Fruit fly (Drosophila melanogaster) whole organism, embryonic: ENCODE measurements around the gene Hez.

Source experiments
- B-H2 ChIP-seq: fragments of 200-800 bp; sonication (Bioruptor generic); optimal IDR thresholded peaks from 2 replicates; lab custom pipeline; 2018; ENCODE audit warnings: missing biosample characterization, mild to moderate bottlenecking, missing genetic modification characterization
- CG11085 ChIP-seq: fragments of 200-800 bp; sonication (Bioruptor generic); IDR thresholded peaks from 2 replicates; pipeline ENCODE4 v1.3.6; 2022; ENCODE audit warnings: missing biosample characterization, missing genetic modification characterization
- CG11560 ChIP-seq: fragments of 200-800 bp; sonication (Bioruptor generic); IDR thresholded peaks from 3 replicates; pipeline ENCODE4 v1.3.6; 2022; ENCODE audit warnings: missing biosample characterization, missing genetic modification characterization
- CG12104 ChIP-seq: fragments of 200-800 bp; sonication (Bioruptor generic); optimal IDR thresholded peaks from 3 replicates; lab custom pipeline; 2016; ENCODE audit warnings: missing biosample characterization, missing genetic modification characterization
- CG13775 ChIP-seq: fragments of 200-800 bp; sonication (Bioruptor generic); optimal IDR thresholded peaks from 3 replicates; lab custom pipeline; 2017; ENCODE audit warnings: missing biosample characterization, mild to moderate bottlenecking, missing genetic modification characterization
- CG15479 ChIP-seq: fragments of 200-800 bp; sonication (Bioruptor generic); optimal IDR thresholded peaks from 3 replicates; lab custom pipeline; 2019; ENCODE audit warnings: missing biosample characterization, mild to moderate bottlenecking, missing genetic modification characterization, moderate library complexity
- CG2199 ChIP-seq: fragments of 200-800 bp; sonication (Bioruptor generic); IDR thresholded peaks from 3 replicates; pipeline ENCODE4 v1.3.6; 2022; ENCODE audit warnings: missing biosample characterization, missing genetic modification characterization
- CG2202 ChIP-seq: fragments of 200-800 bp; sonication (Bioruptor generic); optimal IDR thresholded peaks from 2 replicates; lab custom pipeline; 2018; ENCODE audit warnings: missing biosample characterization, mild to moderate bottlenecking, missing genetic modification characterization
- CG2678 ChIP-seq: fragments of 200-800 bp; sonication (Bioruptor generic); optimal IDR thresholded peaks from 3 replicates; lab custom pipeline; 2019; ENCODE audit warnings: missing biosample characterization, mild to moderate bottlenecking, missing genetic modification characterization, moderate library complexity
- CG30403 ChIP-seq: fragments of 200-800 bp; sonication (Bioruptor generic); optimal IDR thresholded peaks from 3 replicates; lab custom pipeline; 2016; ENCODE audit warnings: missing biosample characterization, missing genetic modification characterization
- CG32767 ChIP-seq: fragments of 200-800 bp; sonication (Bioruptor generic); IDR thresholded peaks from 2 replicates; pipeline ENCODE4 v1.3.6; 2022; ENCODE audit warnings: missing biosample characterization, missing genetic modification characterization
- CG33213 ChIP-seq: fragments of 200-800 bp; sonication (Bioruptor generic); optimal IDR thresholded peaks from 3 replicates; lab custom pipeline; 2016; ENCODE audit warnings: missing biosample characterization, missing genetic modification characterization
- CG3847 ChIP-seq: fragments of 200-800 bp; sonication (Bioruptor generic); IDR thresholded peaks from 2 replicates; pipeline ENCODE4 v1.3.6; 2022; ENCODE audit warnings: missing biosample characterization, missing genetic modification characterization
- CG6654 ChIP-seq: fragments of 200-800 bp; sonication (Bioruptor generic); optimal IDR thresholded peaks from 2 replicates; lab custom pipeline; 2017; ENCODE audit warnings: missing biosample characterization, mild to moderate bottlenecking, missing genetic modification characterization
- CG6791 ChIP-seq: fragments of 200-800 bp; sonication (Bioruptor generic); IDR thresholded peaks from 3 replicates; pipeline ENCODE4 v1.3.6; 2022; ENCODE audit warnings: missing biosample characterization, missing genetic modification characterization; ENCODE audit not compliant: partially characterized antibody
- CG7271 ChIP-seq: fragments of 200-800 bp; sonication (Bioruptor generic); optimal IDR thresholded peaks from 2 replicates; lab custom pipeline; 2018; ENCODE audit warnings: missing biosample characterization, mild to moderate bottlenecking, missing genetic modification characterization, moderate library complexity
- CG7357 ChIP-seq: fragments of 200-800 bp; sonication (Bioruptor generic); IDR thresholded peaks from 3 replicates; pipeline ENCODE4 v1.3.6; 2022; ENCODE audit warnings: missing biosample characterization, missing genetic modification characterization
- CG7987 ChIP-seq: fragments of 200-800 bp; sonication (Bioruptor generic); optimal IDR thresholded peaks from 2 replicates; lab custom pipeline; 2018; ENCODE audit warnings: missing biosample characterization, mild to moderate bottlenecking, missing genetic modification characterization, moderate library complexity
- CG8281 ChIP-seq: fragments of 200-800 bp; sonication (Bioruptor generic); optimal IDR thresholded peaks from 2 replicates; lab custom pipeline; 2018; ENCODE audit warnings: missing biosample characterization, mild to moderate bottlenecking, missing genetic modification characterization, moderate library complexity
- CG8290 ChIP-seq, 3 experiments: fragments of 200-800 bp; sonication (Bioruptor generic); optimal IDR thresholded peaks; 2 replicates each; lab custom pipeline; 2016 to 2019; ENCODE audit warnings: missing biosample characterization in 3 of 3, missing genetic modification characterization in 3 of 3, mild to moderate bottlenecking in 2 of 3, moderate library complexity in 1 of 3
- CG8388 ChIP-seq: fragments of 200-800 bp; sonication (Bioruptor generic); optimal IDR thresholded peaks from 2 replicates; lab custom pipeline; 2019; ENCODE audit warnings: missing biosample characterization, mild to moderate bottlenecking, missing genetic modification characterization, moderate library complexity
- CG9609 ChIP-seq: fragments of 200-800 bp; sonication (Bioruptor generic); optimal IDR thresholded peaks from 3 replicates; lab custom pipeline; 2016; ENCODE audit warnings: missing biosample characterization, missing genetic modification characterization
- CG9876 ChIP-seq: fragments of 200-800 bp; sonication (Bioruptor generic); optimal IDR thresholded peaks from 2 replicates; lab custom pipeline; 2016; ENCODE audit warnings: missing biosample characterization, missing genetic modification characterization
- Eip74EF ChIP-seq, 2 experiments: fragments of 200-800 bp in 1 of 2; fragments of >200 bp in 1 of 2; sonication (Bioruptor generic) in 1 of 2; optimal IDR thresholded peaks; 2 replicates each; lab custom pipeline; 2017 to 2019; ENCODE audit warnings: missing biosample characterization in 2 of 2, missing genetic modification characterization in 2 of 2, mild to moderate bottlenecking in 1 of 2, moderate library complexity in 1 of 2
- Ets97D ChIP-seq: fragments of 200-800 bp; sonication (Bioruptor generic); optimal IDR thresholded peaks from 3 replicates; lab custom pipeline; 2016; ENCODE audit warnings: missing biosample characterization, missing genetic modification characterization
- Fer3 ChIP-seq: fragments of 200-800 bp; sonication (Bioruptor generic); optimal IDR thresholded peaks from 2 replicates; lab custom pipeline; 2018; ENCODE audit warnings: missing biosample characterization, mild to moderate bottlenecking, missing genetic modification characterization, moderate library complexity
- Hmr ChIP-seq: fragments of 200-800 bp; sonication (Bioruptor generic); optimal IDR thresholded peaks from 3 replicates; lab custom pipeline; 2017; ENCODE audit warnings: mild to moderate bottlenecking, missing biosample characterization, missing genetic modification reagents, missing genetic modification characterization
- Hmx ChIP-seq: fragments of 200-800 bp; sonication (Bioruptor generic); optimal IDR thresholded peaks from 2 replicates; lab custom pipeline; 2016; ENCODE audit warnings: missing biosample characterization, missing genetic modification characterization
- Hr3 ChIP-seq: fragments of 200-800 bp; sonication (Bioruptor generic); optimal IDR thresholded peaks from 3 replicates; lab custom pipeline; 2016; ENCODE audit warnings: missing biosample characterization, missing genetic modification characterization
- Hr51 ChIP-seq, 2 experiments: fragments of 200-800 bp; sonication (Bioruptor generic); optimal IDR thresholded peaks; 2 replicates in 1 of 2; 3 replicates in 1 of 2; lab custom pipeline; 2016 to 2018; ENCODE audit warnings: missing biosample characterization in 2 of 2, missing genetic modification characterization in 2 of 2, mild to moderate bottlenecking in 1 of 2, moderate library complexity in 1 of 2
- Nf-YA ChIP-seq: fragments of 200-800 bp; sonication (Bioruptor generic); IDR thresholded peaks from 2 replicates; pipeline ENCODE4 v1.3.6; 2022; ENCODE audit warnings: missing biosample characterization, missing genetic modification characterization
- Nf-YC ChIP-seq: fragments of 200-800 bp; optimal IDR thresholded peaks from 3 replicates; lab custom pipeline; 2019; ENCODE audit warnings: missing biosample characterization, mild to moderate bottlenecking, missing genetic modification characterization, moderate library complexity
- aop ChIP-seq: fragments of 200-800 bp; sonication (Bioruptor generic); IDR thresholded peaks from 2 replicates; pipeline ENCODE4 v1.3.6; 2022; ENCODE audit warnings: missing biosample characterization, missing genetic modification characterization
- ci ChIP-seq: fragments of 200-800 bp; sonication (Bioruptor generic); IDR thresholded peaks from 3 replicates; pipeline ENCODE4 v1.3.6; 2022; ENCODE audit warnings: missing biosample characterization, missing genetic modification characterization
- crp ChIP-seq, 2 experiments: fragments of 200-800 bp; sonication (Bioruptor generic); optimal IDR thresholded peaks; 2 replicates in 1 of 2; 3 replicates in 1 of 2; lab custom pipeline; 2017; ENCODE audit warnings: missing biosample characterization in 2 of 2, missing genetic modification characterization in 2 of 2, mild to moderate bottlenecking in 1 of 2, moderate library complexity in 1 of 2
- danr ChIP-seq: fragments of 200-800 bp; sonication (Bioruptor generic); IDR thresholded peaks from 2 replicates; pipeline ENCODE4 v1.3.6; 2022; ENCODE audit warnings: missing biosample characterization, missing genetic modification characterization
- dati ChIP-seq: fragments of 200-800 bp; sonication (Bioruptor generic); IDR thresholded peaks from 2 replicates; pipeline ENCODE4 v1.3.6; 2022; ENCODE audit warnings: missing biosample characterization, missing genetic modification characterization
- en ChIP-seq: fragments of 200-800 bp; sonication (Bioruptor generic); optimal IDR thresholded peaks from 2 replicates; lab custom pipeline; 2016; ENCODE audit warnings: missing biosample characterization, missing genetic modification characterization
- ewg ChIP-seq: fragments of 200-800 bp; sonication (Bioruptor generic); optimal IDR thresholded peaks from 3 replicates; lab custom pipeline; 2017; ENCODE audit warnings: mild to moderate bottlenecking, missing biosample characterization, missing genetic modification reagents, missing genetic modification characterization
- fd96Cb ChIP-seq: fragments of 200-800 bp; sonication (Bioruptor generic); optimal IDR thresholded peaks from 2 replicates; lab custom pipeline; 2018; ENCODE audit warnings: missing biosample characterization, mild to moderate bottlenecking, missing genetic modification characterization, moderate library complexity
- grau ChIP-seq: fragments of 200-800 bp; optimal IDR thresholded peaks from 3 replicates; lab custom pipeline; 2019; ENCODE audit warnings: missing biosample characterization, mild to moderate bottlenecking, missing genetic modification characterization, moderate library complexity
- gt ChIP-seq: fragments of 200-800 bp; sonication (Bioruptor generic); IDR thresholded peaks from 2 replicates; pipeline ENCODE4 v1.3.6; 2022; ENCODE audit warnings: missing biosample characterization, missing genetic modification characterization
- hb ChIP-seq: fragments of 200-800 bp; sonication (Bioruptor generic); IDR thresholded peaks from 3 replicates; pipeline ENCODE4 v1.3.6; 2022; ENCODE audit warnings: missing biosample characterization, missing genetic modification characterization; ENCODE audit not compliant: partially characterized antibody
- ind ChIP-seq: fragments of 200-800 bp; sonication (Bioruptor generic); optimal IDR thresholded peaks from 3 replicates; lab custom pipeline; 2016; ENCODE audit warnings: missing biosample characterization, missing genetic modification characterization
- p53 ChIP-seq: fragments of 200-800 bp; sonication (Bioruptor generic); optimal IDR thresholded peaks from 2 replicates; lab custom pipeline; 2016; ENCODE audit warnings: missing biosample characterization, missing genetic modification characterization
- slbo ChIP-seq: fragments of 200-800 bp; sonication (Bioruptor generic); IDR thresholded peaks from 2 replicates; pipeline ENCODE4 v1.3.6; 2022; ENCODE audit warnings: missing biosample characterization, missing genetic modification characterization
- twi ChIP-seq: fragments of 200-800 bp; optimal IDR thresholded peaks from 2 replicates; lab custom pipeline; 2019; ENCODE audit warnings: missing biosample characterization, mild to moderate bottlenecking, missing genetic modification characterization, moderate library complexity
- unpg ChIP-seq: fragments of 200-800 bp; sonication (Bioruptor generic); optimal IDR thresholded peaks from 3 replicates; lab custom pipeline; 2018; ENCODE audit warnings: missing biosample characterization, mild to moderate bottlenecking, missing genetic modification characterization, moderate library complexity
- zen ChIP-seq: fragments of 200-800 bp; sonication (Bioruptor generic); optimal IDR thresholded peaks from 3 replicates; lab custom pipeline; 2018; ENCODE audit warnings: missing biosample characterization, mild to moderate bottlenecking, missing genetic modification characterization, moderate library complexity
- zf30C ChIP-seq: fragments of 200-800 bp; sonication (Bioruptor generic); optimal IDR thresholded peaks from 3 replicates; lab custom pipeline; 2018; ENCODE audit warnings: missing biosample characterization, mild to moderate bottlenecking, missing genetic modification characterization

Gene Hez

DNA sequence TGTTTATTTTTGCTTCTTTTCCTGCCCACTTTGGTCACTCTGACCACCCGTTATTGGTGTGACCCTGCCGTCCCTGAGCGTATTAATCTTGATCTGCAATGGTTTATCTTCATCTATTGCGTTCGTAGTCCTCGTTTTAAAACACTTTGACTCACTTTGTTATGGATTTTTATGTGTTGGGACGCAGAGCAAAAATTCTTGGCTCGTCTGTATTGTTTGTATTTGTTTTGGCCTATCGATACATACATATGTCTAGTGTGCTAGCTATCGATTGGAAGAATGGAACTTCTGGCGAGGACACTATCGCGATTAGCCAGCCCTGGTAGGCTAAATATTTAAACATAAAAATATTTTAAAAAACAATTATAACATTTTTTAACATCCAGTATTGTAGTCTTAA, 34.9 kb downstream of the Hez start, which contains the start of gene CG10809 (continued):
- TF ChIP-seq CG2199 (GFP tag; lab: Robert Waterston, UW) (0 out of 3 replicates have a peak, but pooled peaks have one; percentile 33), CG7271 (peak; percentile 10), zf30C (GFP tag; lab: Kevin White, UChicago) (no peak), Ets97D (GFP tag; lab: Kevin White, UChicago) (peak; percentile 55), Nf-YA (no peak), CG2202 (tag; lab: Kevin White, UChicago) (peak; percentile 9), Hmx (GFP tag; lab: Kevin White, UChicago) (no peak), CG6791 (GFP tag; lab: Robert Waterston, UW) (peak; percentile 93), zen (tag; lab: Kevin White, UChicago) (peak; percentile 49), dati (no peak), CG32767 (peak; percentile 73), CG8388 (GFP tag; lab: Kevin White, UChicago) (no peak), CG12104 (peak; percentile 14), slbo (GFP tag; lab: Robert Waterston, UW) (peak; percentile 52; the same call in 1 of the 2 replicates), CG33213 (GFP tag; lab: Kevin White, UChicago) (no peak), B-H2 (GFP tag; lab: Kevin White, UChicago) (peak; percentile 28), CG7357 (GFP tag; lab: Robert Waterston, UW) (no peak), CG9609 (GFP tag; lab: Kevin White, UChicago) (peak; percentile 20), danr (no peak), CG15479 (GFP tag; lab: Kevin White, UChicago) (no peak), Nf-YC (tag; lab: Kevin White, UChicago) (peak; percentile 50), CG8290 (GFP tag; optimal IDR thresholded peaks at IDR 0.05; lab: Kevin White, UChicago) (peak; percentile 34), CG8290 (tag; optimal IDR thresholded peaks at IDR 0.05; lab: Kevin White, UChicago) (no peak), CG13775 (peak; percentile 19), CG8281 (tag; lab: Kevin White, UChicago) (no peak), Hr3 (peak; percentile 11), ewg (GFP tag; lab: Kevin White, UChicago) (peak; percentile 27), ind (GFP tag; lab: Kevin White, UChicago) (peak; percentile 15), twi (tag; lab: Kevin White, UChicago) (peak; percentile 36), p53 (no peak), hb (GFP tag; lab: Robert Waterston, UW) (peak; percentile 81), CG11085 (GFP tag; lab: Robert Waterston, UW) (no peak), CG9876 (GFP tag; lab: Kevin White, UChicago) (peak; percentile 33), grau (tag; lab: Kevin White, UChicago) (peak; percentile 43), Hmr (GFP tag; lab: Kevin White, UChicago) (no peak), CG2678 (tag; lab: Kevin White, UChicago) (no peak), en (GFP tag; lab: Kevin White, UChicago) (no peak), Eip74EF (GFP tag; optimal IDR thresholded peaks at IDR 0.05; lab: Kevin White, UChicago) (no peak), fd96Cb (tag; lab: Kevin White, UChicago) (peak; percentile 7), ci (GFP tag; lab: Robert Waterston, UW) (no peak), Fer3 (peak; percentile 33), CG7987 (GFP tag; lab: Kevin White, UChicago) (peak; percentile 48), Hr51 (GFP tag; optimal IDR thresholded peaks at IDR 0.05; lab: Kevin White, UChicago) (peak in 1 of 2 experiments; percentile 0), unpg (GFP tag; lab: Kevin White, UChicago) (no peak), aop (GFP tag; lab: Robert Waterston, UW) (no peak), CG3847 (GFP tag; lab: Robert Waterston, UW) (peak; percentile 22; the same call in 1 of the 2 replicates), CG11560 (tag; lab: Robert Waterston, UW) (no peak; the same call in 2 of the 3 replicates), crp (GFP tag; optimal IDR thresholded peaks at IDR 0.05; lab: Kevin White, UChicago) (peak in 1 of 2 experiments; percentile 32), CG30403 (GFP tag; lab: Kevin White, UChicago) (peak; percentile 35), CG6654 (GFP tag; lab: Kevin White, UChicago) (no peak), gt (GFP tag; lab: Robert Waterston, UW) (no peak)
